Worm (Caenorhabditis elegans) whole organism, L2 larva: Measurements from ENCODE around the gene vgln-1.

ENCODE experiments used
- ZK546.5 ChIP-seq: sonication (generic microtip); optimal IDR thresholded peaks from 2 replicates; lab custom pipeline; 2017; ENCODE audit warnings: missing biosample characterization, missing genetic modification characterization
- ama-1 ChIP-seq: fragments of 150-350 bp; optimal IDR thresholded peaks from 2 replicates; lab custom pipeline; 2018; ENCODE audit warnings: inconsistent platforms
- blmp-1 ChIP-seq: sonication (generic microtip); optimal IDR thresholded peaks from 2 replicates; lab custom pipeline; 2017; ENCODE audit warnings: missing genetic modification characterization, mild to moderate bottlenecking, missing compliant biosample characterization, antibody characterized with exemption, moderate library complexity; ENCODE audit not compliant: insufficient read depth
- ceh-16 ChIP-seq: fragments of 150-350 bp; optimal IDR thresholded peaks from 2 replicates; lab custom pipeline; 2014; ENCODE audit warnings: missing biosample characterization, missing genetic modification characterization
- gmeb-1 ChIP-seq: fragments of 150-350 bp; optimal IDR thresholded peaks from 2 replicates; lab custom pipeline; 2014; ENCODE audit warnings: missing biosample characterization, missing genetic modification characterization
- lin-39 ChIP-seq: fragments of 150-350 bp; optimal IDR thresholded peaks from 2 replicates; lab custom pipeline; 2014; ENCODE audit warnings: missing biosample characterization, missing genetic modification reagents, missing genetic modification characterization
- mab-5 ChIP-seq: fragments of 150-350 bp; optimal IDR thresholded peaks from 2 replicates; lab custom pipeline; 2014; ENCODE audit warnings: missing biosample characterization, missing genetic modification characterization
- nhr-77 ChIP-seq: fragments of 150-350 bp; optimal IDR thresholded peaks from 2 replicates; lab custom pipeline; 2014; ENCODE audit warnings: missing biosample characterization, missing genetic modification characterization
- peb-1 ChIP-seq: fragments of 150-350 bp; optimal IDR thresholded peaks from 2 replicates; lab custom pipeline; 2014; ENCODE audit warnings: missing biosample characterization, missing genetic modification characterization
- unc-55 ChIP-seq: fragments of 150-350 bp; sonication (generic microtip); optimal IDR thresholded peaks from 3 replicates; lab custom pipeline; 2014; ENCODE audit warnings: missing biosample characterization, missing genetic modification reagents, missing genetic modification characterization
- zag-1 ChIP-seq: fragments of 150-350 bp; optimal IDR thresholded peaks from 2 replicates; lab custom pipeline; 2014; ENCODE audit warnings: missing biosample characterization, missing genetic modification characterization
- ztf-4 ChIP-seq: fragments of 150-350 bp; optimal IDR thresholded peaks from 2 replicates; lab custom pipeline; 2014; ENCODE audit warnings: missing biosample characterization, missing genetic modification characterization

- no peak for TF ChIP-seq ztf-4 (tag; lab: Kevin White, UChicago)
- TF ChIP-seq gmeb-1 (tag; lab: Kevin White, UChicago), result no peak
- TF ChIP-seq lin-39 (tag; lab: Kevin White, UChicago), result no peak
- TF ChIP-seq ZK546.5 (tag; lab: Kevin White, UChicago), result no peak
- no peak for TF ChIP-seq nhr-77
- TF ChIP-seq ama-1 (lab: Kevin White, UChicago), result no peak
- TF ChIP-seq mab-5, result no peak
- TF ChIP-seq blmp-1, result no peak
- no peak for TF ChIP-seq peb-1 (tag; lab: Kevin White, UChicago)
- TF ChIP-seq ceh-16 (tag; lab: Kevin White, UChicago), result no peak
- TF ChIP-seq unc-55 (GFP tag; lab: Kevin White, UChicago), result no peak
- no peak for TF ChIP-seq zag-1 (tag; lab: Kevin White, UChicago)
Measured at ce11 chrII:9928470-9928869, 37.6 kb upstream of the vgln-1 start.
